Fruit fly (Drosophila melanogaster) whole organism, embryonic: ENCODE measurements around the gene Ppat-Dpck.
A peak's percentile ranks its signal among the peaks of the same experiment; 100 is the strongest.

ENCODE experiments used
- Aef1 ChIP-seq: fragments of 200-800 bp; sonication (Bioruptor generic); IDR thresholded peaks from 3 replicates; pipeline ENCODE4 v1.3.6; 2022; ENCODE audit warnings: missing biosample characterization, missing genetic modification characterization
- CG10321 ChIP-seq: fragments of 200-800 bp; sonication (Bioruptor generic); IDR thresholded peaks from 2 replicates; pipeline ENCODE4 v1.3.6; 2022; ENCODE audit warnings: missing biosample characterization, missing genetic modification characterization
- CG10654 ChIP-seq: fragments of 200-800 bp; sonication (Bioruptor generic); optimal IDR thresholded peaks from 2 replicates; lab custom pipeline; 2016; ENCODE audit warnings: missing biosample characterization, missing genetic modification characterization
- CG10979 ChIP-seq: fragments of 200-800 bp; sonication (Bioruptor generic); optimal IDR thresholded peaks from 2 replicates; lab custom pipeline; 2018; ENCODE audit warnings: missing biosample characterization, mild to moderate bottlenecking, missing genetic modification characterization, moderate library complexity
- CG11093 ChIP-seq: fragments of 200-800 bp; sonication (Bioruptor generic); IDR thresholded peaks from 3 replicates; pipeline ENCODE4 v1.3.6; 2022; ENCODE audit warnings: missing biosample characterization, missing genetic modification characterization
- CG11456 ChIP-seq: fragments of 200-800 bp; sonication (Bioruptor generic); IDR thresholded peaks from 3 replicates; pipeline ENCODE4 v1.3.6; 2022; ENCODE audit warnings: missing biosample characterization, missing genetic modification characterization
- CG12236 ChIP-seq: fragments of 200-800 bp; sonication (Bioruptor generic); optimal IDR thresholded peaks from 2 replicates; lab custom pipeline; 2016; ENCODE audit warnings: missing biosample characterization, missing genetic modification characterization
- CG14014 ChIP-seq: fragments of 200-800 bp; sonication (Bioruptor generic); IDR thresholded peaks from 2 replicates; pipeline ENCODE4 v1.3.6; 2022; ENCODE audit warnings: missing biosample characterization, missing genetic modification characterization
- CG1529 ChIP-seq: fragments of 200-800 bp; sonication (Bioruptor generic); optimal IDR thresholded peaks from 3 replicates; lab custom pipeline; 2018; ENCODE audit warnings: missing biosample characterization, missing genetic modification characterization
- CG17829 ChIP-seq: fragments of 200-800 bp; optimal IDR thresholded peaks from 2 replicates; lab custom pipeline; 2019; ENCODE audit warnings: missing biosample characterization, mild to moderate bottlenecking, missing genetic modification characterization, moderate library complexity
- CG18619 ChIP-seq: fragments of 200-800 bp; sonication (Bioruptor generic); optimal IDR thresholded peaks from 3 replicates; lab custom pipeline; 2017; ENCODE audit warnings: missing biosample characterization, mild to moderate bottlenecking, missing genetic modification characterization
- CG18764 ChIP-seq: fragments of 200-800 bp; sonication (Bioruptor generic); optimal IDR thresholded peaks from 3 replicates; lab custom pipeline; 2016; ENCODE audit warnings: missing biosample characterization, missing genetic modification characterization
- CG2199 ChIP-seq: fragments of 200-800 bp; sonication (Bioruptor generic); IDR thresholded peaks from 3 replicates; pipeline ENCODE4 v1.3.6; 2022; ENCODE audit warnings: missing biosample characterization, missing genetic modification characterization
- CG2712 ChIP-seq: fragments of 200-800 bp; optimal IDR thresholded peaks from 3 replicates; lab custom pipeline; 2019; ENCODE audit warnings: missing biosample characterization, mild to moderate bottlenecking, missing genetic modification characterization, moderate library complexity
- CG2889 ChIP-seq: fragments of 200-800 bp; sonication (Bioruptor generic); IDR thresholded peaks from 3 replicates; pipeline ENCODE4 v1.3.6; 2022; ENCODE audit warnings: missing biosample characterization, missing genetic modification characterization
- CG31365 ChIP-seq: fragments of 200-800 bp; sonication (Bioruptor generic); optimal IDR thresholded peaks from 2 replicates; lab custom pipeline; 2018; ENCODE audit warnings: missing biosample characterization, mild to moderate bottlenecking, missing genetic modification characterization
- CG3163 ChIP-seq: fragments of 200-800 bp; sonication (Bioruptor generic); optimal IDR thresholded peaks from 3 replicates; lab custom pipeline; 2016; ENCODE audit warnings: missing biosample characterization, missing genetic modification characterization
- CG32772 ChIP-seq: fragments of 200-800 bp; sonication (Bioruptor generic); IDR thresholded peaks from 2 replicates; pipeline ENCODE4 v1.3.6; 2022; ENCODE audit warnings: missing biosample characterization, missing genetic modification characterization
- CG4282 ChIP-seq: fragments of 200-800 bp; sonication (Bioruptor generic); optimal IDR thresholded peaks from 2 replicates; lab custom pipeline; 2016; ENCODE audit warnings: missing biosample characterization, missing genetic modification characterization
- CG4424 ChIP-seq: fragments of 200-800 bp; sonication (Bioruptor generic); optimal IDR thresholded peaks from 3 replicates; lab custom pipeline; 2016; ENCODE audit warnings: missing biosample characterization, missing genetic modification characterization
- CG7928 ChIP-seq: fragments of 200-800 bp; sonication (Bioruptor generic); optimal IDR thresholded peaks from 2 replicates; lab custom pipeline; 2017; ENCODE audit warnings: missing biosample characterization, mild to moderate bottlenecking, missing genetic modification characterization
- Dip3 ChIP-seq: fragments of 200-800 bp; sonication (Bioruptor generic); optimal IDR thresholded peaks from 3 replicates; lab custom pipeline; 2016; ENCODE audit warnings: missing biosample characterization, missing genetic modification characterization
- MTF-1 ChIP-seq: fragments of 200-800 bp; sonication (Bioruptor generic); optimal IDR thresholded peaks from 2 replicates; lab custom pipeline; 2018; ENCODE audit warnings: missing biosample characterization, mild to moderate bottlenecking, missing genetic modification characterization, borderline replicate concordance
- Max ChIP-seq: fragments of 200-800 bp; sonication (Bioruptor generic); optimal IDR thresholded peaks from 2 replicates; lab custom pipeline; 2016; ENCODE audit warnings: missing biosample characterization, mild to moderate bottlenecking, missing genetic modification characterization
- Pdp1 ChIP-seq, 2 experiments: fragments of 200-800 bp; sonication (Bioruptor generic); optimal IDR thresholded peaks; 3 replicates each; lab custom pipeline; 2016; ENCODE audit warnings: missing biosample characterization in 2 of 2, missing genetic modification characterization in 2 of 2, mild to moderate bottlenecking in 1 of 2, moderate library complexity in 1 of 2
- Rfx ChIP-seq: fragments of 200-800 bp; sonication (Bioruptor generic); IDR thresholded peaks from 2 replicates; pipeline ENCODE4 v1.3.6; 2022; ENCODE audit warnings: missing biosample characterization, missing genetic modification characterization
- Sox100B ChIP-seq: fragments of 200-800 bp; sonication (Bioruptor generic); optimal IDR thresholded peaks from 3 replicates; lab custom pipeline; 2018; ENCODE audit warnings: missing biosample characterization, mild to moderate bottlenecking, missing genetic modification characterization
- Stat92E ChIP-seq, 3 experiments: fragments of >200 bp in 2 of 3; fragments of 200-800 bp in 1 of 3; sonication (Bioruptor generic) in 1 of 3; optimal IDR thresholded peaks; 2 replicates each; lab custom pipeline; 2017 to 2019; ENCODE audit warnings: missing biosample characterization in 3 of 3, missing genetic modification characterization in 3 of 3, mild to moderate bottlenecking in 1 of 3, moderate library complexity in 1 of 3
- TFAM ChIP-seq: fragments of 200-800 bp; sonication (Bioruptor generic); optimal IDR thresholded peaks from 2 replicates; lab custom pipeline; 2017; ENCODE audit warnings: missing biosample characterization, missing genetic modification characterization, inconsistent platforms
- ara ChIP-seq: fragments of 200-800 bp; sonication (Bioruptor generic); IDR thresholded peaks from 2 replicates; pipeline ENCODE4 v1.3.6; 2022; ENCODE audit warnings: missing biosample characterization, missing genetic modification characterization
- bbx ChIP-seq: fragments of 200-800 bp; sonication (Bioruptor generic); IDR thresholded peaks from 2 replicates; pipeline ENCODE4 v1.3.6; 2022; ENCODE audit warnings: missing biosample characterization, missing genetic modification characterization; ENCODE audit not compliant: partially characterized antibody
- crol ChIP-seq: fragments of 200-800 bp; sonication (Bioruptor generic); IDR thresholded peaks from 2 replicates; pipeline ENCODE4 v1.3.6; 2022; ENCODE audit warnings: missing biosample characterization, missing genetic modification characterization
- disco-r ChIP-seq: fragments of 200-800 bp; sonication (Bioruptor generic); optimal IDR thresholded peaks from 2 replicates; lab custom pipeline; 2016; ENCODE audit warnings: missing biosample characterization, missing genetic modification characterization
- dmrt99B ChIP-seq: fragments of 200-800 bp; sonication (Bioruptor generic); optimal IDR thresholded peaks from 2 replicates; lab custom pipeline; 2018; ENCODE audit warnings: missing biosample characterization, mild to moderate bottlenecking, missing genetic modification characterization, moderate library complexity
- dpn ChIP-seq, 2 experiments: fragments of 200-800 bp; sonication (Bioruptor generic); optimal IDR thresholded peaks; 3 replicates each; lab custom pipeline; 2016; ENCODE audit warnings: missing biosample characterization in 2 of 2, missing genetic modification characterization in 2 of 2
- fd3F ChIP-seq: fragments of 200-800 bp; sonication (Bioruptor generic); optimal IDR thresholded peaks from 2 replicates; lab custom pipeline; 2018; ENCODE audit warnings: missing biosample characterization, mild to moderate bottlenecking, missing genetic modification characterization, moderate library complexity
- gfzf ChIP-seq: fragments of 200-800 bp; sonication (Bioruptor generic); optimal IDR thresholded peaks from 2 replicates; lab custom pipeline; 2016; ENCODE audit warnings: missing biosample characterization, mild to moderate bottlenecking, missing genetic modification characterization, moderate library complexity
- grn ChIP-seq: fragments of 200-800 bp; sonication (Bioruptor generic); optimal IDR thresholded peaks from 3 replicates; lab custom pipeline; 2017; ENCODE audit warnings: missing biosample characterization, missing genetic modification characterization
- h ChIP-seq: fragments of >200 bp; optimal IDR thresholded peaks from 2 replicates; lab custom pipeline; 2017
- hb ChIP-seq: fragments of 200-800 bp; sonication (Bioruptor generic); IDR thresholded peaks from 3 replicates; pipeline ENCODE4 v1.3.6; 2022; ENCODE audit warnings: missing biosample characterization, missing genetic modification characterization; ENCODE audit not compliant: partially characterized antibody
- jumu ChIP-seq: fragments of 200-800 bp; sonication (Bioruptor generic); optimal IDR thresholded peaks from 3 replicates; lab custom pipeline; 2016; ENCODE audit warnings: missing biosample characterization, missing genetic modification characterization
- lov ChIP-seq, 2 experiments: fragments of 200-800 bp in 1 of 2; fragments of >200 bp in 1 of 2; sonication (Bioruptor generic) in 1 of 2; IDR thresholded peaks in 1 of 2; optimal IDR thresholded peaks in 1 of 2; 2 replicates in 1 of 2; 3 replicates in 1 of 2; pipeline versions ENCODE4 v1.3.6 to Lab custom; 2017 to 2022; ENCODE audit warnings: missing biosample characterization in 1 of 2, missing genetic modification characterization in 1 of 2
- luna ChIP-seq: fragments of 200-800 bp; sonication (Bioruptor generic); optimal IDR thresholded peaks from 2 replicates; lab custom pipeline; 2016; ENCODE audit warnings: missing biosample characterization, missing genetic modification characterization
- nerfin-1 ChIP-seq: fragments of 200-800 bp; sonication (Bioruptor generic); optimal IDR thresholded peaks from 3 replicates; lab custom pipeline; 2019; ENCODE audit warnings: missing biosample characterization, mild to moderate bottlenecking, missing genetic modification characterization, moderate library complexity
- pita ChIP-seq: fragments of 200-800 bp; sonication (Bioruptor generic); optimal IDR thresholded peaks from 2 replicates; lab custom pipeline; 2017; ENCODE audit warnings: missing biosample characterization, mild to moderate bottlenecking, missing genetic modification characterization
- pzg ChIP-seq: fragments of 200-800 bp; sonication (Bioruptor generic); optimal IDR thresholded peaks from 3 replicates; lab custom pipeline; 2018; ENCODE audit warnings: missing biosample characterization, mild to moderate bottlenecking, missing genetic modification characterization, moderate library complexity
- seq ChIP-seq: fragments of 200-800 bp; sonication (Bioruptor generic); IDR thresholded peaks from 2 replicates; pipeline ENCODE4 v1.3.6; 2022; ENCODE audit warnings: missing biosample characterization, missing genetic modification characterization
- sug ChIP-seq: fragments of 200-800 bp; optimal IDR thresholded peaks from 2 replicates; lab custom pipeline; 2019; ENCODE audit warnings: missing biosample characterization, mild to moderate bottlenecking, missing genetic modification characterization, moderate library complexity
- wdn ChIP-seq: fragments of 200-800 bp; sonication (Bioruptor generic); IDR thresholded peaks from 2 replicates; pipeline ENCODE4 v1.3.6; 2022; ENCODE audit warnings: missing biosample characterization, missing genetic modification characterization
- zfh1 ChIP-seq: fragments of 200-800 bp; sonication (Bioruptor generic); IDR thresholded peaks from 3 replicates; pipeline ENCODE4 v1.3.6; 2022; ENCODE audit warnings: missing biosample characterization, missing genetic modification characterization

The Ppat-Dpck gene

dm6 chr3L:5810633-5811341, 42.2 kb upstream of the Ppat-Dpck start, which contains the start of the genes S6k and kri (continued):
- peak in 1 of 2 experiments; percentile 53 for TF ChIP-seq Pdp1 (GFP tag; optimal IDR thresholded peaks at IDR 0.05; lab: Kevin White, UChicago)
- no peak for TF ChIP-seq CG11456 (GFP tag; lab: Robert Waterston, UW)
- TF ChIP-seq CG4424 (GFP tag; lab: Kevin White, UChicago), result no peak
- TF ChIP-seq pita (GFP tag; lab: Kevin White, UChicago), result no peak
- peak; percentile 10 for TF ChIP-seq nerfin-1 (tag; lab: Kevin White, UChicago)
- no peak for TF ChIP-seq hb (GFP tag; lab: Robert Waterston, UW)
- no peak for TF ChIP-seq CG10979 (tag; lab: Kevin White, UChicago)
- TF ChIP-seq CG31365 (tag; lab: Kevin White, UChicago), result no peak
- TF ChIP-seq wdn, result no peak
- TF ChIP-seq disco-r (GFP tag; lab: Kevin White, UChicago), result no peak
- no peak for TF ChIP-seq dpn (GFP tag; optimal IDR thresholded peaks at IDR 0.05; lab: Kevin White, UChicago)
- TF ChIP-seq MTF-1 (GFP tag; lab: Kevin White, UChicago), result peak; percentile 66
- TF ChIP-seq Sox100B, result no peak
- peak; percentile 36 for TF ChIP-seq grn (GFP tag; lab: Kevin White, UChicago)
- peak; percentile 14 for TF ChIP-seq CG7928 (GFP tag; lab: Kevin White, UChicago)
- no peak for TF ChIP-seq h (lab: Kevin White, UChicago)
- no peak for TF ChIP-seq CG32772
- no peak for TF ChIP-seq lov (optimal IDR thresholded peaks at IDR 0.05; lab: Kevin White, UChicago)
- TF ChIP-seq lov (GFP tag; IDR thresholded peaks at IDR 0.05; lab: Robert Waterston, UW), result 0 out of 3 replicates have a peak, but pooled peaks have one; percentile 40
- TF ChIP-seq pzg, result peak; percentile 91
- TF ChIP-seq CG4282 (GFP tag; lab: Kevin White, UChicago), result peak; percentile 9
- no peak for TF ChIP-seq fd3F
- TF ChIP-seq CG3163 (GFP tag; lab: Kevin White, UChicago), result no peak
- TF ChIP-seq CG2712 (tag; lab: Kevin White, UChicago), result peak; percentile 9
- TF ChIP-seq CG11093 (GFP tag; lab: Robert Waterston, UW), result no peak
- no peak for TF ChIP-seq zfh1
- no peak for TF ChIP-seq CG18764 (GFP tag; lab: Kevin White, UChicago)
- TF ChIP-seq TFAM (GFP tag; lab: Kevin White, UChicago), result no peak
- no peak for TF ChIP-seq Dip3 (GFP tag; lab: Kevin White, UChicago)
- TF ChIP-seq CG12236 (GFP tag; lab: Kevin White, UChicago), result no peak
- TF ChIP-seq seq, result no peak
- TF ChIP-seq sug, result peak; percentile 77
- no peak for TF ChIP-seq CG2199 (GFP tag; lab: Robert Waterston, UW)
- peak; percentile 31; the same call in 1 of the 2 replicates for TF ChIP-seq Rfx
- TF ChIP-seq crol (GFP tag; lab: Robert Waterston, UW), result no peak
- peak; percentile 95 for TF ChIP-seq gfzf (GFP tag; lab: Kevin White, UChicago)
- no peak for TF ChIP-seq CG10321 (GFP tag; lab: Robert Waterston, UW)
- no peak for TF ChIP-seq jumu (GFP tag; lab: Kevin White, UChicago)
- no peak for TF ChIP-seq CG10654
- no peak for TF ChIP-seq ara (GFP tag; lab: Robert Waterston, UW)
- TF ChIP-seq dmrt99B (tag; lab: Kevin White, UChicago), result no peak
- TF ChIP-seq Max (GFP tag; lab: Kevin White, UChicago), result peak; percentile 94
- no peak for TF ChIP-seq CG14014 (GFP tag; lab: Robert Waterston, UW)
- no peak for TF ChIP-seq CG2889
- no peak for TF ChIP-seq CG18619 (GFP tag; lab: Kevin White, UChicago)
- no peak for TF ChIP-seq Aef1
- peak; percentile 22 for TF ChIP-seq CG17829 (tag; lab: Kevin White, UChicago)
- TF ChIP-seq bbx (GFP tag; lab: Robert Waterston, UW), result no peak
- TF ChIP-seq CG1529 (GFP tag; lab: Kevin White, UChicago), result no peak
- no peak for TF ChIP-seq Stat92E (GFP tag; optimal IDR thresholded peaks at IDR 0.05; lab: Kevin White, UChicago)
- TF ChIP-seq luna (GFP tag; lab: Kevin White, UChicago), result no peak
